Fruit fly (Drosophila melanogaster): ENCODE results near the gene inaF-A.

inaF-A gene

DNA sequence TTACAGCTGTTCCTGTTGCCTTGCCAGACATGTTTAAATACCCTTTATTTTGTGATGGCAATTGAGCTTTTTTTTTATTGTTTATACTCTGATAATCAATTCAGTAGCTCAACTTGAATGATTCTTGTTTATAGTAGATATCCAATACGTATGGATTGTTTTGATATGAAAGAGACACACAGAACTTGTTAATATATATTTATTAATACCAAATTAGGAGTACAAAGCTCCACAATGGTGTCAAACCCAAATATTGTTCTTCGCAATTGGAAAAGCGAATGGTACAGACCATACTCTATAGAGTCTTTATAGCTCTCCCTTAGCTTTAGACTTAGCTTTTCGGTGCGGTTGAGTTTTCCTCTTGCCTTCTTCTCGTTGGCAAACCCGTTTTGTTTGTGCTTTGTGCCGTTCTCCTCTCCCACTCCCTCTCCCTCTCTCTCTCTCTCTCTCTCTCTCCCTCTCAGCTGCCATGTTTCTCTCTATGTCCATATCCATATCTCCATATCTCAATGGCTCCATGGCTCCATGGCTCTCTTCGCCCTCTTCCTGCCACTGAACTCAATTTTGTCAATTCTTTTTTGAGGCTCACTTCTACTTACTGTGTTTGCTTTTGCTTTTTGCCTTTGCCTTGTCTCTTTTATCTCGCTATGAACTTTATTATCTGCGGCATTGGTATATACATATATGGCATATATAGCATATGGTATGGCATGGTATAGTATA, 47.6 kb downstream of the inaF-A start (continued):
- TF ChIP-seq CG5953 (GFP tag; IDR thresholded peaks at IDR 0.05): no peak
- TF ChIP-seq Hr78 (GFP tag; optimal IDR thresholded peaks at IDR 0.05): peak in 1 of 2 experiments; percentile 86
- no peak for TF ChIP-seq CkIIα-i1 (GFP tag; IDR thresholded peaks at IDR 0.05)
- no peak for TF ChIP-seq stwl (tag; optimal IDR thresholded peaks at IDR 0.05)
- no peak for TF ChIP-seq CG10321 (GFP tag; IDR thresholded peaks at IDR 0.05)
- TF ChIP-seq CG9215 (GFP tag; IDR thresholded peaks at IDR 0.05): no peak
- TF ChIP-seq gce (GFP tag; IDR thresholded peaks at IDR 0.05): no peak
- TF ChIP-seq NK7.1 (GFP tag; optimal IDR thresholded peaks at IDR 0.05): peak; percentile 0
- peak; percentile 41; the same call in 1 of the 2 replicates for TF ChIP-seq ranshi (GFP tag; IDR thresholded peaks at IDR 0.05)
- TF ChIP-seq CG4820 (GFP tag; optimal IDR thresholded peaks at IDR 0.05): no peak
- TF ChIP-seq Oaz (GFP tag; IDR thresholded peaks at IDR 0.05): no peak
- peak; percentile 78 for TF ChIP-seq CG6765 (GFP tag; optimal IDR thresholded peaks at IDR 0.05)
- peak; percentile 9 for TF ChIP-seq Camta (GFP tag; optimal IDR thresholded peaks at IDR 0.05)
- no peak for TF ChIP-seq zen (tag; optimal IDR thresholded peaks at IDR 0.05)
- peak; percentile 93 for TF ChIP-seq CG8281 (tag; optimal IDR thresholded peaks at IDR 0.05)
- no peak for TF ChIP-seq CG16815 (GFP tag; optimal IDR thresholded peaks at IDR 0.05)
- TF ChIP-seq tup (GFP tag; optimal IDR thresholded peaks at IDR 0.05): no peak
- TF ChIP-seq mld (GFP tag; IDR thresholded peaks at IDR 0.05; ENCODE audit: partially characterized antibody): no peak
- peak; percentile 68 for TF ChIP-seq yki (optimal IDR thresholded peaks at IDR 0.05)
- TF ChIP-seq jing (GFP tag; optimal IDR thresholded peaks at IDR 0.05): no peak
- peak; percentile 65; the same call in 2 of the 3 replicates for TF ChIP-seq z (GFP tag; IDR thresholded peaks at IDR 0.05)
- no peak for TF ChIP-seq Tbp (GFP tag; optimal IDR thresholded peaks at IDR 0.05)
- peak; percentile 20 for TF ChIP-seq salm (tag; optimal IDR thresholded peaks at IDR 0.05)
- no peak for TF ChIP-seq CG32772 (GFP tag; IDR thresholded peaks at IDR 0.05)
- TF ChIP-seq ase (GFP tag; IDR thresholded peaks at IDR 0.05): no peak
- no peak for TF ChIP-seq CG2199 (GFP tag; IDR thresholded peaks at IDR 0.05)
- TF ChIP-seq CG9609 (GFP tag; optimal IDR thresholded peaks at IDR 0.05): no peak
- TF ChIP-seq CG11695 (GFP tag; IDR thresholded peaks at IDR 0.05): peak; percentile 36; the same call in 1 of the 3 replicates
- TF ChIP-seq Lim3 (GFP tag; IDR thresholded peaks at IDR 0.05): no peak
- peak; percentile 31 for TF ChIP-seq repo (GFP tag; optimal IDR thresholded peaks at IDR 0.05)
- TF ChIP-seq grn (GFP tag; optimal IDR thresholded peaks at IDR 0.05): peak; percentile 82
- peak; percentile 53 for TF ChIP-seq Hand (GFP tag; optimal IDR thresholded peaks at IDR 0.05)
- TF ChIP-seq Dek (tag; optimal IDR thresholded peaks at IDR 0.05): no peak
- no peak for TF ChIP-seq CG14667 (GFP tag; IDR thresholded peaks at IDR 0.05)
- no peak for TF ChIP-seq emc (GFP tag; optimal IDR thresholded peaks at IDR 0.05)
- TF ChIP-seq ssp (GFP tag; IDR thresholded peaks at IDR 0.05): no peak
- peak; percentile 74 for TF ChIP-seq CG6854 (GFP tag; optimal IDR thresholded peaks at IDR 0.05)
- no peak for TF ChIP-seq fd102C (GFP tag; optimal IDR thresholded peaks at IDR 0.05)
- no peak for TF ChIP-seq CG30403 (GFP tag; optimal IDR thresholded peaks at IDR 0.05)
- peak; percentile 74 for TF ChIP-seq CG17568 (GFP tag; optimal IDR thresholded peaks at IDR 0.05)
- TF ChIP-seq CHES-1-like (GFP tag; optimal IDR thresholded peaks at IDR 0.05): peak; percentile 13
- peak; percentile 50 for TF ChIP-seq B-H2 (GFP tag; optimal IDR thresholded peaks at IDR 0.05)
- TF ChIP-seq ems (GFP tag; optimal IDR thresholded peaks at IDR 0.05): no peak
- no peak for TF ChIP-seq CG4360 (GFP tag; IDR thresholded peaks at IDR 0.05)
- no peak for TF ChIP-seq gcm2 (GFP tag; optimal IDR thresholded peaks at IDR 0.05)
- TF ChIP-seq Hmr (GFP tag; optimal IDR thresholded peaks at IDR 0.05): peak; percentile 75
- peak; percentile 60 for TF ChIP-seq Side (GFP tag; optimal IDR thresholded peaks at IDR 0.05)
- no peak for TF ChIP-seq p53 (GFP tag; optimal IDR thresholded peaks at IDR 0.05)
- TF ChIP-seq CG15696 (tag; optimal IDR thresholded peaks at IDR 0.05): no peak
- TF ChIP-seq sim (GFP tag; IDR thresholded peaks at IDR 0.05): no peak
- TF ChIP-seq Ravus (GFP tag; IDR thresholded peaks at IDR 0.05): no peak; the same call in 1 of the 2 replicates

Data from whole organism, embryonic.